Worm (Caenorhabditis elegans): ENCODE data around the gene F13H10.8.
A peak's percentile ranks its signal among the peaks of the same experiment; 100 is the strongest.

F13H10.8 gene

DNA sequence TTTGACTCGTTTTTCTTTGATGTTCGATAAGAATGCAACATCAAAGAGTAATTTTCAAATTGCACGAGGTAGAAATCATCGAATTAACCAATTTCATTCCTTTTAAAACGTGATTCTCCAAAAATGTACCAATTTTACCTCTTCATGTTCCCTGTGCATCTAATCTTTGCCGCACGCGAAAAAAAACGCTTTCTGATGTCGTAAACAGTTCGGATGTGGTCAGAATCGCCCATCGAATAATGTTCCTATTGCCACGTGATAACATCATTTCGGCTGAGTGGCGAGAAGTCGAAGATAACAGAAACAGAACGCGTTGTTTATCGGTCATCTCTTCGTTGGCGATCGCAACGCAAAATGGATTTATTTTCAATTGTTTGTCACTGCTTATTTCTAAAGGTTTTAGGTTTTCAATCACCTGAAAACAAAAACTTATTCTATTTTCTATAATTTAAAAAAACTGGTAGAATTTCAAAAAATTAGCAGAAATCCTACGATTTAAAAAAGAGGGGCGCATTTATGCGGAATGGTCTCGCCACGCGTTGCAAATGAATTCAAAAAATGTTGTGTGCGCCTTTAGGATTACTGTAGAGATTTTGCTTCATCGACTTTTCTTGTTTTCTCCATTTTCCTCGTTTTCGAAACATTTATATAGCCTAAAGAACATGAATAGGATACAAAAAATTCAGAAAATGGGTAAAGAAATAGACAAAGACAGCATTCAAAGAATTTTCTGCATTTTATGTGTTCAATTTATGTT lies 1.4 kb downstream of the F13H10.8 start, which contains the start of gene mogs-1:
Gene mogs-1 (minus strand): TSS at position 417 of the 757 bp plus-strand sequence.
- no peak for TF ChIP-seq ztf-23 (GFP tag; IDR thresholded peaks at IDR 0.05)
- TF ChIP-seq klf-2 (GFP tag; conservative IDR thresholded peaks at IDR 0.05), result no peak
- no peak for TF ChIP-seq cog-1 (tag; optimal IDR thresholded peaks at IDR 0.05)
- no peak for TF ChIP-seq tab-1 (GFP tag; IDR thresholded peaks at IDR 0.05)
- TF ChIP-seq T22C8.4 (GFP tag; IDR thresholded peaks at IDR 0.05), result no peak
- TF ChIP-seq flt-1 (GFP tag; IDR thresholded peaks at IDR 0.05), result no peak
- no peak for TF ChIP-seq med-1 (GFP tag; optimal IDR thresholded peaks at IDR 0.05; ENCODE audit: insufficient read depth)
- TF ChIP-seq ztf-29 (GFP tag; IDR thresholded peaks at IDR 0.05), result no peak
- TF ChIP-seq ref-1 (GFP tag; conservative IDR thresholded peaks at IDR 0.05), result no peak

DNA sequence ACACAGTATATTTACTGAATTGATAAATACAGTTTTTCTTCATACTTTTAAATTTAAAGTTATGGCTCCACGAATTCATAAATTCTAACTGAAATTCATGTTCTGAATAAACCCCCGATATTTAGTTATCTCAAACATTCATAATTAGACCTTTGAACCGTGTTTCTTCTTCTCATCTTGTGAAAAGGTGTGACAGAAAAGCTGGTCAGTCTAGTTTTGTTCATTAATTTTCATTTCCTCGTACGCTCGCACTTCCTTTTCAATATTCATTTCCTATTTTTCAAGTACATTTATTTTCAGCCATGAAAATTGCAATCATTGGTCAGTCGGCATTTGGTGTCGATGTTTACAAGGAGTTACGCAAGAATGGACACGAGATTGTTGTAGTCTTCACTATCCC lies 2.0 kb downstream of the F13H10.8 start, which contains the start of gene alh-3:
Gene alh-3 (plus strand): TSS at position 301 of the 400 bp plus-strand sequence.
- TF ChIP-seq ztf-23 (GFP tag; IDR thresholded peaks at IDR 0.05), result no peak
- TF ChIP-seq tab-1 (GFP tag; IDR thresholded peaks at IDR 0.05), result no peak
- no peak for TF ChIP-seq ref-1 (GFP tag; conservative IDR thresholded peaks at IDR 0.05)
- TF ChIP-seq T22C8.4 (GFP tag; IDR thresholded peaks at IDR 0.05), result no peak
- no peak for TF ChIP-seq flt-1 (GFP tag; IDR thresholded peaks at IDR 0.05)
- no peak for TF ChIP-seq ztf-29 (GFP tag; IDR thresholded peaks at IDR 0.05)
- TF ChIP-seq klf-2 (GFP tag; conservative IDR thresholded peaks at IDR 0.05), result no peak
- TF ChIP-seq cog-1 (tag; optimal IDR thresholded peaks at IDR 0.05), result no peak
- TF ChIP-seq med-1 (GFP tag; optimal IDR thresholded peaks at IDR 0.05; ENCODE audit: insufficient read depth), result no peak

- TF ChIP-seq flt-1 (GFP tag; IDR thresholded peaks at IDR 0.05) (peak; percentile 99), ref-1 (GFP tag; conservative IDR thresholded peaks at IDR 0.05) (peak; percentile 99), tab-1 (GFP tag; IDR thresholded peaks at IDR 0.05) (peak; percentile 100), ztf-23 (GFP tag; IDR thresholded peaks at IDR 0.05) (peak; percentile 97), klf-2 (GFP tag; conservative IDR thresholded peaks at IDR 0.05) (peak; percentile 97), med-1 (GFP tag; optimal IDR thresholded peaks at IDR 0.05; ENCODE audit: insufficient read depth) (peak; percentile 94), cog-1 (tag; optimal IDR thresholded peaks at IDR 0.05) (peak; percentile 99), T22C8.4 (GFP tag; IDR thresholded peaks at IDR 0.05) (peak; percentile 96), ztf-29 (GFP tag; IDR thresholded peaks at IDR 0.05) (peak; percentile 97)
Measured at ce11 chrIV:11025941-11026340, 5.6 kb downstream of the F13H10.8 start.

- TF ChIP-seq T22C8.4 (GFP tag; IDR thresholded peaks at IDR 0.05) (0 out of 2 replicates have a peak, but pooled peaks have one; percentile 11), tab-1 (GFP tag; IDR thresholded peaks at IDR 0.05) (no peak), ztf-29 (GFP tag; IDR thresholded peaks at IDR 0.05) (no peak), med-1 (GFP tag; optimal IDR thresholded peaks at IDR 0.05; ENCODE audit: insufficient read depth) (no peak), ztf-23 (GFP tag; IDR thresholded peaks at IDR 0.05) (no peak)
Measured at ce11 chrIV:11026648-11027047, 6.3 kb downstream of the F13H10.8 start.

- TF ChIP-seq flt-1 (GFP tag; IDR thresholded peaks at IDR 0.05), result peak; percentile 76; the same call in 1 of the 2 replicates
- no peak for TF ChIP-seq ztf-29 (GFP tag; IDR thresholded peaks at IDR 0.05)
- no peak for TF ChIP-seq klf-2 (GFP tag; conservative IDR thresholded peaks at IDR 0.05)
- peak; percentile 76 for TF ChIP-seq cog-1 (tag; optimal IDR thresholded peaks at IDR 0.05)
- no peak for TF ChIP-seq med-1 (GFP tag; optimal IDR thresholded peaks at IDR 0.05; ENCODE audit: insufficient read depth)
- no peak for TF ChIP-seq ztf-23 (GFP tag; IDR thresholded peaks at IDR 0.05)
- TF ChIP-seq T22C8.4 (GFP tag; IDR thresholded peaks at IDR 0.05), result no peak
Measured at ce11 chrIV:11027560-11027959, 7.2 kb downstream of the F13H10.8 start.

- TF ChIP-seq ref-1 (GFP tag; conservative IDR thresholded peaks at IDR 0.05), result no peak
- TF ChIP-seq cog-1 (tag; optimal IDR thresholded peaks at IDR 0.05), result no peak
- no peak for TF ChIP-seq med-1 (GFP tag; optimal IDR thresholded peaks at IDR 0.05; ENCODE audit: insufficient read depth)
- no peak for TF ChIP-seq ztf-29 (GFP tag; IDR thresholded peaks at IDR 0.05)
- no peak for TF ChIP-seq tab-1 (GFP tag; IDR thresholded peaks at IDR 0.05)
- no peak for TF ChIP-seq T22C8.4 (GFP tag; IDR thresholded peaks at IDR 0.05)
- TF ChIP-seq klf-2 (GFP tag; conservative IDR thresholded peaks at IDR 0.05), result no peak
- TF ChIP-seq ztf-23 (GFP tag; IDR thresholded peaks at IDR 0.05), result no peak
- no peak for TF ChIP-seq flt-1 (GFP tag; IDR thresholded peaks at IDR 0.05)
Measured at ce11 chrIV:11029412-11029811, 9.1 kb downstream of the F13H10.8 start, which contains the start of gene hrg-5. Gene hrg-5 (minus strand): TSS chrIV:11029428.

- TF ChIP-seq ztf-29 (GFP tag; IDR thresholded peaks at IDR 0.05) (no peak), cog-1 (tag; optimal IDR thresholded peaks at IDR 0.05) (no peak), tab-1 (GFP tag; IDR thresholded peaks at IDR 0.05) (no peak), klf-2 (GFP tag; conservative IDR thresholded peaks at IDR 0.05) (no peak), ztf-23 (GFP tag; IDR thresholded peaks at IDR 0.05) (no peak), med-1 (GFP tag; optimal IDR thresholded peaks at IDR 0.05; ENCODE audit: insufficient read depth) (no peak)
Measured at ce11 chrIV:11030117-11030516, 9.8 kb downstream of the F13H10.8 start.

ce11 chrIV:11030893-11031292 lies 10.6 kb downstream of the F13H10.8 start, which contains the start of gene hrg-4:
Gene hrg-4 (minus strand): TSS chrIV:11030993.
- no peak for TF ChIP-seq ztf-29 (GFP tag; IDR thresholded peaks at IDR 0.05)
- TF ChIP-seq ztf-23 (GFP tag; IDR thresholded peaks at IDR 0.05), result no peak
- TF ChIP-seq flt-1 (GFP tag; IDR thresholded peaks at IDR 0.05), result no peak
- TF ChIP-seq tab-1 (GFP tag; IDR thresholded peaks at IDR 0.05), result no peak
- no peak for TF ChIP-seq ref-1 (GFP tag; conservative IDR thresholded peaks at IDR 0.05)
- no peak for TF ChIP-seq T22C8.4 (GFP tag; IDR thresholded peaks at IDR 0.05)
- TF ChIP-seq med-1 (GFP tag; optimal IDR thresholded peaks at IDR 0.05; ENCODE audit: insufficient read depth), result no peak
- no peak for TF ChIP-seq cog-1 (tag; optimal IDR thresholded peaks at IDR 0.05)
- no peak for TF ChIP-seq klf-2 (GFP tag; conservative IDR thresholded peaks at IDR 0.05)

DNA sequence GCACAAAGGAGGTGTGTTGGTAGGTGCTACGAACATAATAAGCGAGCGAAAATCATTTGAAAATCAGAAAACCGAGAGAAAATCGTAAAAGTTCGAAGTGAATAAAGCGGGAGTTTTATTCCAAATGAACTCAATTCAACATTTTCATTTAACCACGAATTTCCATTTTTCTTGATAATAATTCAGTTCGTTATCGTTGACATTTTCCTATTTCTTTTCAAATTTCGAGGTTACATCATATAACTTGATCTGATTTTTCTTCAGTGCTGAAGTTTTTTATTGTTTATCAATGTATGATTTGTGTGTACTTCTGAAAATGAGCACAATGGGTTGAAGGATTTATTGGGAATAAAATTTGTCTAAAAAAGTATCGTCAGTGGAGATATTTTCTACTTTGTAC lies 11.3 kb downstream of the F13H10.8 start:
- TF ChIP-seq T22C8.4 (GFP tag; IDR thresholded peaks at IDR 0.05) (no peak), flt-1 (GFP tag; IDR thresholded peaks at IDR 0.05) (no peak), med-1 (GFP tag; optimal IDR thresholded peaks at IDR 0.05; ENCODE audit: insufficient read depth) (no peak), ztf-23 (GFP tag; IDR thresholded peaks at IDR 0.05) (no peak), klf-2 (GFP tag; conservative IDR thresholded peaks at IDR 0.05) (no peak), ztf-29 (GFP tag; IDR thresholded peaks at IDR 0.05) (no peak), ref-1 (GFP tag; conservative IDR thresholded peaks at IDR 0.05) (no peak), tab-1 (GFP tag; IDR thresholded peaks at IDR 0.05) (no peak), cog-1 (tag; optimal IDR thresholded peaks at IDR 0.05) (no peak)
